Worm (Caenorhabditis elegans) whole organism, young adult: ENCODE measurements around the gene col-111.
A peak's percentile ranks its signal among the peaks of the same experiment; 100 is the strongest.

ENCODE experiments used
- F57A8.1 ChIP-seq: fragments of 200-800 bp; sonication (Bioruptor generic); optimal IDR thresholded peaks from 2 replicates; lab custom pipeline; 2018; ENCODE audit warnings: mild to moderate bottlenecking, missing genetic modification characterization, moderate library complexity, missing compliant biosample characterization
- K12H6.12 ChIP-seq: fragments of 200-800 bp; sonication (Bioruptor generic); optimal IDR thresholded peaks from 2 replicates; lab custom pipeline; 2018; ENCODE audit warnings: mild to moderate bottlenecking, missing genetic modification characterization, missing compliant biosample characterization
- ccch-3 ChIP-seq: fragments of 200-800 bp; sonication (Bioruptor generic); optimal IDR thresholded peaks from 2 replicates; lab custom pipeline; 2018; ENCODE audit warnings: mild to moderate bottlenecking, missing genetic modification characterization, missing compliant biosample characterization
- cebp-2 ChIP-seq: fragments of 200-800 bp; sonication (Bioruptor generic); IDR thresholded peaks from 2 replicates; pipeline ENCODE4 v1.3.6; 2022; ENCODE audit warnings: missing genetic modification characterization, missing compliant biosample characterization
- ceh-100 ChIP-seq: fragments of 200-800 bp; sonication (Bioruptor generic); IDR thresholded peaks from 2 replicates; pipeline ENCODE4 v1.3.6; 2022; ENCODE audit warnings: missing genetic modification reagents, missing genetic modification characterization, missing compliant biosample characterization
- ceh-58 ChIP-seq: fragments of 200-800 bp; sonication (Bioruptor generic); IDR thresholded peaks from 2 replicates; pipeline ENCODE4 v1.3.6; 2022; ENCODE audit warnings: missing genetic modification characterization, missing compliant biosample characterization
- ets-4 ChIP-seq: fragments of 200-800 bp; sonication (Bioruptor generic); optimal IDR thresholded peaks from 2 replicates; lab custom pipeline; 2018; ENCODE audit warnings: mild to moderate bottlenecking, missing genetic modification characterization, missing compliant biosample characterization
- fkh-3 ChIP-seq: sonication (generic microtip); optimal IDR thresholded peaks from 2 replicates; lab custom pipeline; 2016; ENCODE audit warnings: mild to moderate bottlenecking, missing genetic modification characterization, missing compliant biosample characterization
- madf-6 ChIP-seq: fragments of 200-800 bp; sonication (Bioruptor generic); IDR thresholded peaks from 2 replicates; pipeline ENCODE4 v1.3.6; 2022; ENCODE audit warnings: missing genetic modification reagents, missing genetic modification characterization, missing compliant biosample characterization
- madf-8 ChIP-seq: fragments of 200-800 bp; sonication (Bioruptor generic); conservative IDR thresholded peaks from 2 replicates; pipeline ENCODE4 v1.3.6; 2022; ENCODE audit warnings: missing genetic modification reagents, missing genetic modification characterization, missing compliant biosample characterization
- rpc-1 ChIP-seq, 2 experiments: fragments of 150-350 bp in 1 of 2; sonication (generic microtip) in 1 of 2; optimal IDR thresholded peaks; 2 replicates each; lab custom pipeline; 2014 to 2018; ENCODE audit warnings: missing biosample characterization in 1 of 2, missing genetic modification characterization in 1 of 2, missing genetic modification reagents in 1 of 2, missing genotype in 1 of 2
- sea-2 ChIP-seq: fragments of 200-800 bp; sonication (Bioruptor generic); IDR thresholded peaks from 2 replicates; pipeline ENCODE4 v1.3.6; 2022; ENCODE audit warnings: missing genetic modification characterization, missing compliant biosample characterization
- snpc-4 ChIP-seq, 5 experiments: fragments of 150-350 bp in 1 of 5; sonication (generic microtip) in 4 of 5; optimal IDR thresholded peaks; 2 replicates each; lab custom pipeline; 2014 to 2018; ENCODE audit warnings: missing genetic modification characterization in 5 of 5, missing biosample characterization in 3 of 5, antibody characterized with exemption in 2 of 5, mild to moderate bottlenecking in 2 of 5, missing compliant biosample characterization in 2 of 5, missing genotype in 2 of 5, moderate library complexity in 2 of 5, missing genetic modification reagents in 1 of 5
- zfh-2 ChIP-seq: fragments of 200-800 bp; sonication (Bioruptor generic); conservative IDR thresholded peaks from 2 replicates; pipeline ENCODE4 v1.3.6; 2022; ENCODE audit warnings: missing genetic modification reagents, missing genetic modification characterization, missing compliant biosample characterization

ce11 chrIV:4655979-4656378 lies 1.8 kb downstream of the col-111 start:
- TF ChIP-seq ccch-3 (no peak), F57A8.1 (no peak), fkh-3 (tag; lab: Kevin White, UChicago) (no peak), madf-6 (GFP tag; lab: Robert Waterston, UW) (no peak), K12H6.12 (tag; lab: Kevin White, UChicago) (no peak), cebp-2 (no peak), zfh-2 (GFP tag; lab: Robert Waterston, UW) (peak; percentile 92), madf-8 (GFP tag; lab: Robert Waterston, UW) (no peak), ceh-58 (GFP tag; lab: Robert Waterston, UW) (no peak), snpc-4 (GFP tag; optimal IDR thresholded peaks at IDR 0.05; lab: Kevin White, UChicago) (no peak), snpc-4 (tag; optimal IDR thresholded peaks at IDR 0.05; lab: Kevin White, UChicago) (no peak), ceh-100 (GFP tag; lab: Robert Waterston, UW) (no peak), ets-4 (no peak), sea-2 (GFP tag; lab: Robert Waterston, UW) (no peak), rpc-1 (optimal IDR thresholded peaks at IDR 0.05; lab: Kevin White, UChicago) (no peak), rpc-1 (tag; optimal IDR thresholded peaks at IDR 0.05; lab: Kevin White, UChicago) (no peak)
